Worm (Caenorhabditis elegans) whole organism, late embryonic: ENCODE results near the gene C16C8.12.

Experiments
- ama-1 ChIP-seq: fragments of 150-350 bp; optimal IDR thresholded peaks from 2 replicates; lab custom pipeline; 2014
- ceh-45 ChIP-seq: fragments of 200-800 bp; sonication (Bioruptor generic); IDR thresholded peaks from 2 replicates; pipeline ENCODE4 v1.3.6; 2022; ENCODE audit warnings: missing genetic modification reagents, missing genetic modification characterization, missing compliant biosample characterization
- ceh-48 ChIP-seq: sonication (generic microtip); optimal IDR thresholded peaks from 2 replicates; lab custom pipeline; 2016; ENCODE audit warnings: missing genetic modification characterization, inconsistent platforms, missing compliant biosample characterization
- ceh-6 ChIP-seq: fragments of 200-800 bp; sonication (Bioruptor generic); optimal IDR thresholded peaks from 2 replicates; lab custom pipeline; 2018; ENCODE audit warnings: mild to moderate bottlenecking, missing genetic modification characterization, missing compliant biosample characterization
- dmd-4 ChIP-seq: sonication (generic microtip); optimal IDR thresholded peaks from 2 replicates; lab custom pipeline; 2016; ENCODE audit warnings: borderline replicate concordance, missing genetic modification characterization, missing compliant biosample characterization
- elt-2 ChIP-seq: sonication (generic microtip); optimal IDR thresholded peaks from 2 replicates; lab custom pipeline; 2016; ENCODE audit warnings: missing genetic modification reagents, missing genetic modification characterization, missing compliant biosample characterization
- lin-11 ChIP-seq: fragments of 200-800 bp; sonication (Bioruptor generic); optimal IDR thresholded peaks from 2 replicates; lab custom pipeline; 2018; ENCODE audit warnings: mild to moderate bottlenecking, missing genetic modification characterization, missing compliant biosample characterization
- sox-4 ChIP-seq: sonication (generic microtip); optimal IDR thresholded peaks from 2 replicates; lab custom pipeline; 2017; ENCODE audit warnings: mild to moderate bottlenecking, missing genetic modification characterization, inconsistent platforms, missing compliant biosample characterization

ce11 chrII:3453521-3453920 is 1.0 kb downstream of the C16C8.12 start, which contains the start of gene C16C8.11:
- TF ChIP-seq dmd-4 (no peak), ceh-45 (no peak), lin-11 (tag; lab: Kevin White, UChicago) (no peak), ceh-6 (GFP tag; lab: Kevin White, UChicago) (no peak), ama-1 (lab: Kevin White, UChicago) (no peak), sox-4 (tag; lab: Kevin White, UChicago) (no peak), elt-2 (no peak), ceh-48 (tag; lab: Kevin White, UChicago) (no peak)
